Worm (Caenorhabditis elegans) whole organism, midembryonic: ENCODE measurements around the gene sre-24.

ENCODE experiments used
- T22C8.4 ChIP-seq: fragments of 200-800 bp; sonication (Bioruptor generic); IDR thresholded peaks from 2 replicates; pipeline ENCODE4 v1.3.6; 2022; ENCODE audit warnings: missing genetic modification characterization, missing compliant biosample characterization
- cog-1 ChIP-seq: sonication (generic microtip); optimal IDR thresholded peaks from 2 replicates; lab custom pipeline; 2016; ENCODE audit warnings: missing genetic modification characterization, missing compliant biosample characterization
- flt-1 ChIP-seq: fragments of 200-800 bp; sonication (Bioruptor generic); IDR thresholded peaks from 2 replicates; pipeline ENCODE4 v1.3.6; 2022; ENCODE audit warnings: missing genetic modification characterization, missing compliant biosample characterization
- klf-2 ChIP-seq: fragments of 200-800 bp; sonication (Bioruptor generic); conservative IDR thresholded peaks from 2 replicates; pipeline ENCODE4 v1.3.6; 2022; ENCODE audit warnings: missing genetic modification reagents, missing genetic modification characterization, missing compliant biosample characterization
- med-1 ChIP-seq: sonication (generic microtip); optimal IDR thresholded peaks from 2 replicates; lab custom pipeline; 2017; ENCODE audit warnings: missing genetic modification characterization, mild to moderate bottlenecking, missing compliant biosample characterization, antibody characterized with exemption, missing genetic modification reagents; ENCODE audit not compliant: insufficient read depth
- ref-1 ChIP-seq: fragments of 200-800 bp; sonication (Bioruptor generic); conservative IDR thresholded peaks from 2 replicates; pipeline ENCODE4 v1.3.6; 2022; ENCODE audit warnings: missing genetic modification reagents, missing genetic modification characterization, missing compliant biosample characterization
- tab-1 ChIP-seq: fragments of 200-800 bp; sonication (Bioruptor generic); IDR thresholded peaks from 2 replicates; pipeline ENCODE4 v1.3.6; 2022; ENCODE audit warnings: missing genetic modification characterization, missing compliant biosample characterization
- ztf-23 ChIP-seq: fragments of 200-800 bp; sonication (Bioruptor generic); IDR thresholded peaks from 2 replicates; pipeline ENCODE4 v1.3.6; 2022; ENCODE audit warnings: missing genetic modification reagents, missing genetic modification characterization, missing compliant biosample characterization
- ztf-29 ChIP-seq: fragments of 200-800 bp; sonication (Bioruptor generic); IDR thresholded peaks from 2 replicates; pipeline ENCODE4 v1.3.6; 2022; ENCODE audit warnings: missing genetic modification reagents, missing genetic modification characterization, missing compliant biosample characterization

Gene sre-24

DNA sequence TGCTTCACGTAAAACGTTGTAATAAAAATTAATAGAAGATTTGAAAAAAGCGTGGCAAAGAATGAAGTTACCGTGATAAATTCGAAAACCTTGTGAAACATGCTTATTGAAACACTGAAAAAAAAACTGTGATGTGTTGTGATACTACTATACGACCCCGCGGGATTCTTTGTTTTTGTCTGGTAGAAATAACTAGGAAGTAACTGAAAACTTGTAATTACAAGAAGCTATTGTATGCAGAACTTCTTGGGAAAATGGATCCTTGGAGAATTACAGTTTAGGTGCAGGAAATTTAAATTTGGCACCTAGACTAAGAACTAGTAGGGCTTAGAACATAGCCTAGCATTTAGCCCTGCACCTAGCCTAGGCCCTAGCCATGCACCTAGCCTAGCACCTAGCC lies 4.7 kb upstream of the sre-24 start, which contains the start of gene str-39:
TSS of gene str-39 (minus strand) at position 101 of the 400 bp plus-strand sequence.
- TF ChIP-seq med-1 (GFP tag; lab: Kevin White, UChicago): no peak
- no peak for TF ChIP-seq tab-1 (GFP tag; lab: Robert Waterston, UW)
- TF ChIP-seq ztf-23 (GFP tag; lab: Robert Waterston, UW): no peak
- no peak for TF ChIP-seq ztf-29 (GFP tag; lab: Robert Waterston, UW)
- TF ChIP-seq cog-1: no peak
- no peak for TF ChIP-seq flt-1
- TF ChIP-seq klf-2 (GFP tag; lab: Robert Waterston, UW): no peak

ce11 chrV:2880356-2880755 lies 4.2 kb upstream of the sre-24 start:
- TF ChIP-seq ztf-29 (GFP tag; lab: Robert Waterston, UW) (no peak), ztf-23 (GFP tag; lab: Robert Waterston, UW) (no peak), cog-1 (no peak), T22C8.4 (no peak), tab-1 (GFP tag; lab: Robert Waterston, UW) (no peak), med-1 (GFP tag; lab: Kevin White, UChicago) (no peak), klf-2 (GFP tag; lab: Robert Waterston, UW) (no peak), flt-1 (no peak)

DNA sequence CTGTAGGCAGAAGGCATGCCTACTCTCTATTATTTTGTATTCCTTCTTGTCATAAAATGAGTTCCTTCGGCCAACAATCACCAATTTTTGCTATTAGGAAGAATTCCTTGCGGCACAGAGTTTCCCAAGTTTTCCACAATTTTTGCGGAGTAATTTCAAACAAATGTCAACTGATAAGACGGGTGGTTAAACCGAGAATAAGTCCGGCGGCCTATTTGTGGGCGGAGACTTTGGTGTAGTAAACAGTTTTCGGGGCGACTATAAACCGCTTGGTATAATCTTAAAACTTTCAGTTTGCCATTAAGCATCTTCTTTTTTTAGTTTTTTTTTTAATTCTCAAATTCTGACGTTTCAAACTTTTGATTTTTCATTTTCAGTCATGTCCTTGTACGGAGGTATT lies 3.5 kb upstream of the sre-24 start, which contains the start of gene ifc-1:
TSS of gene ifc-1 (plus strand) at position 378 of the 400 bp plus-strand sequence.
- TF ChIP-seq T22C8.4: no peak
- no peak for TF ChIP-seq flt-1
- no peak for TF ChIP-seq cog-1
- TF ChIP-seq ztf-23 (GFP tag; lab: Robert Waterston, UW): no peak

DNA sequence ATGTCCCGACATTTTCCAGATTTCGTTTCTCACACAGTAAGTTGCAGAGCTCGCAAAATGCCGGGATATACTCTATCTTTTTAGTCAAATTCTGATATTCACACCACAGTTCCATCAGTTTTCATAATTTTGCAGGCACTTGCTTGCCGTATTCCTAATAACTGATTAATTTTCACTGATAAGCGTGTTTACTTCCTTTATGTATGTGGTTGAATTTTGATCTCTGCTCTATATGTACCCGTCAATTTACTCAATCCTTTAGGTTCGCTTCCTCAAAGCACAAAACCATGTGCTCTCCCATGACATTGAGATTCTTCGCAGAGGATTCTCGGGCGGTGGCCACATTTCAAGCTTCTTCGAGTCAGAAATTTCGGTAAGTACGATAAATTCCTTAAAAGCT lies 2.9 kb upstream of the sre-24 start:
- TF ChIP-seq med-1 (GFP tag; lab: Kevin White, UChicago) (no peak), klf-2 (GFP tag; lab: Robert Waterston, UW) (no peak), ztf-23 (GFP tag; lab: Robert Waterston, UW) (no peak), cog-1 (no peak), ref-1 (GFP tag; lab: Robert Waterston, UW) (no peak)

- TF ChIP-seq ztf-29 (GFP tag; lab: Robert Waterston, UW) (no peak), flt-1 (no peak), med-1 (GFP tag; lab: Kevin White, UChicago) (no peak), ztf-23 (GFP tag; lab: Robert Waterston, UW) (no peak), klf-2 (GFP tag; lab: Robert Waterston, UW) (no peak), tab-1 (GFP tag; lab: Robert Waterston, UW) (no peak), T22C8.4 (no peak), ref-1 (GFP tag; lab: Robert Waterston, UW) (no peak), cog-1 (no peak)
These were observed 1.4 kb upstream of the sre-24 start for ce11 chrV:2883097-2883496.

DNA sequence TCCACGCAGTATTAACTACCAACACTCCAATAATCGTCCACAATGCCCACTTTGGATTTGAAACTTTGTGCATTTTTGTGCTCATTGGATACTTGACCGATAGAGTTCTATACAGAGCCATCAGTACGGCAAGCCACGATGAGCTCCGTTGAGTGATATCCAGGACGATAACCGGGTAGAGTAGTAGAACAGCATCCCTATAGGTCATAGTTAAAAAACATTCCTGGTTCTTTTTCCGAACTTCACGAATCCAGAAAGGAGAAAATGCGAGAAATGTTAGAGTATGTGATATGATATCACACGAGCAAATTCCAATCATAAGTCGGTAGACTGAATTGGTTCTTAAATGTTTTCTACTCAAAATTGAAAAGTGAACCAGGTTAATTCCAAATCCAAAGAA lies 3.8 kb downstream of the sre-24 start:
- TF ChIP-seq tab-1 (GFP tag; lab: Robert Waterston, UW) (no peak), klf-2 (GFP tag; lab: Robert Waterston, UW) (no peak), cog-1 (no peak), flt-1 (no peak), ztf-23 (GFP tag; lab: Robert Waterston, UW) (no peak), ref-1 (GFP tag; lab: Robert Waterston, UW) (no peak), T22C8.4 (no peak), ztf-29 (GFP tag; lab: Robert Waterston, UW) (no peak), med-1 (GFP tag; lab: Kevin White, UChicago) (no peak)

DNA sequence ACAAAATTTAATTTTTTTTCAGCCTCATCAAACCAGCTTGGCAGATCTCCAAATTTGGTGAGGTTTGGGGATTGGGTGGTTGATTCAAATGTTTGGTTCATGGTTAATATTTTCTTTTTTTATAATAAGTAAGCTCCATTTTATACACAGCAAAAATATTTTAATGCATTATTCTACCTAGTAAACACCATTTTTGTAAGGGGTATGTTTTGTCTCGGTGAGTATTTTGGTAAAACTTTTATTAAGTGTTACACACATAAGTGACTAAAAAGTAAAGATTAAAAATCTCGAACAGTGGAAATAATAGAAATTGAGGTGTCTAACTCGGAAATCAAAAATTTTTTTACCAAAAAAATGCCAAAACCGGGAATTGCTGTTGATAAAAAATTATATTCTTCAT lies 4.2 kb downstream of the sre-24 start, which contains the start of gene srw-4:
TSS of gene srw-4 (minus strand) at position 101 of the 400 bp plus-strand sequence.
- TF ChIP-seq tab-1 (GFP tag; lab: Robert Waterston, UW) (no peak), ref-1 (GFP tag; lab: Robert Waterston, UW) (no peak), med-1 (GFP tag; lab: Kevin White, UChicago) (no peak), cog-1 (no peak)

DNA sequence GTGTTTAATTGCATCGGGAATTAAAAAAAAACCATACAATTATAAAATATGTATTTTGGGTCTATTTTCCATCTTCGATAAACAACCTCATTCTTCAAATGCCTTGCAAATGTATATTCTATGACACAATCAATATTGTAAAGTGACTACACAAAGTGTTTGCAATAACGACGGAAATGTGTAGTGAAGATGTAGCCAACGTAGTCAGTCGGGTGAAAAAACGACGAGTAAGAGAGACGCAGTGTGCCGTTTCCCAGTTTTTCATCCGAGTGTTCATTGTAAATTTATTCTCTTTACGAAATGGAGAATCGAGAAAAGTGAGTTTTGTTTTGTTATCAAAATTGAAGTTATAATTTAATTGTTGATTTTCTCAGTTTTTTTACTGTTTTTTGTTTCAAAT lies 7.4 kb downstream of the sre-24 start, which contains the start of gene F37B4.15:
TSS of gene F37B4.15 (plus strand) at position 301 of the 400 bp plus-strand sequence.
- TF ChIP-seq ztf-23 (GFP tag; lab: Robert Waterston, UW): no peak
- TF ChIP-seq med-1 (GFP tag; lab: Kevin White, UChicago): no peak

DNA sequence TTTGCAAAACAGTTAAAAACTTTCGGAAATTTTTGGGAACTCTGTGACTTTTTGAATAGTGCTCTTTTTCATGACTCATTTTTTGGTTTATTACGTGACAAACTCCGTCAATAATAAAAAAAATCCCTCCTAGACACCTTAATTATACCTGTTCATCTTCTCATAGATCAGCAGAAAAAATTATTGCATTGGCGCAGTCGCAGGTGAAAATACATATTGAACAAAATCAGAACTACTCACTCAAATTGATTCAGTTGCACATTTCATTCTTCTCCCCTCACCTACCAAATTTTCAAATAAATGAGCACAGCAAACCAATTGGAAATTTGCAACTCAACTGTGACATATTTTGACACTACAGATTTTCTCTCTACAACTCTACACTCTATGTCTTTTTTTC lies 8.5 kb downstream of the sre-24 start, which contains the start of gene srh-127:
TSS of gene srh-127 (plus strand) at position 301 of the 400 bp plus-strand sequence.
- TF ChIP-seq med-1 (GFP tag; lab: Kevin White, UChicago) (no peak), flt-1 (no peak), ztf-29 (GFP tag; lab: Robert Waterston, UW) (no peak), cog-1 (no peak), T22C8.4 (no peak), klf-2 (GFP tag; lab: Robert Waterston, UW) (no peak), ztf-23 (GFP tag; lab: Robert Waterston, UW) (no peak), tab-1 (GFP tag; lab: Robert Waterston, UW) (no peak), ref-1 (GFP tag; lab: Robert Waterston, UW) (no peak)

ce11 chrV:2896198-2896660 lies 11.7 kb downstream of the sre-24 start, which contains the start of gene pals-32:
Gene pals-32 (plus strand): TSS chrV:2896610.
- TF ChIP-seq flt-1: no peak
- TF ChIP-seq klf-2 (GFP tag; lab: Robert Waterston, UW): no peak
- TF ChIP-seq ztf-29 (GFP tag; lab: Robert Waterston, UW): no peak
- no peak for TF ChIP-seq tab-1 (GFP tag; lab: Robert Waterston, UW)
- TF ChIP-seq med-1 (GFP tag; lab: Kevin White, UChicago): no peak
- no peak for TF ChIP-seq T22C8.4
- TF ChIP-seq ref-1 (GFP tag; lab: Robert Waterston, UW): no peak
- no peak for TF ChIP-seq ztf-23 (GFP tag; lab: Robert Waterston, UW)
- TF ChIP-seq cog-1: no peak
